Worm (Caenorhabditis elegans): ENCODE results near the gene bec-1.

Gene bec-1

ce11 chrIV:5654693-5655092 lies 9.5 kb downstream of the bec-1 start:
- TF ChIP-seq nhr-85 (tag) (peak; percentile 40), irx-1 (tag; optimal IDR thresholded peaks at IDR 0.05) (no peak), ztf-11 (tag; optimal IDR thresholded peaks at IDR 0.05) (no peak)

ce11 chrIV:5654203-5654602 lies 10.0 kb downstream of the bec-1 start:
- TF ChIP-seq sup-37 (GFP tag; optimal IDR thresholded peaks at IDR 0.05) (no peak), lin-35 (GFP tag; optimal IDR thresholded peaks at IDR 0.05) (peak in 1 of 2 experiments; percentile 0), ztf-11 (tag; optimal IDR thresholded peaks at IDR 0.05) (no peak), sox-4 (tag; optimal IDR thresholded peaks at IDR 0.05) (no peak), swsn-7 (tag; optimal IDR thresholded peaks at IDR 0.05) (no peak), elt-2 (tag; optimal IDR thresholded peaks at IDR 0.05) (peak; percentile 58), nhr-71 (tag; optimal IDR thresholded peaks at IDR 0.05) (peak; percentile 10), C34B4.2 (tag; optimal IDR thresholded peaks at IDR 0.05) (no peak), lin-14 (GFP tag; optimal IDR thresholded peaks at IDR 0.05) (peak; percentile 22), alr-1 (tag; optimal IDR thresholded peaks at IDR 0.05; ENCODE audit: borderline replicate concordance) (no peak), pqm-1 (tag; optimal IDR thresholded peaks at IDR 0.05) (peak; percentile 11), ces-1 (GFP tag; optimal IDR thresholded peaks at IDR 0.05) (no peak), hlh-4 (tag; optimal IDR thresholded peaks at IDR 0.05) (no peak), dpl-1 (GFP tag; optimal IDR thresholded peaks at IDR 0.05) (no peak), dsc-1 (tag; optimal IDR thresholded peaks at IDR 0.05) (no peak), lin-15B (tag; optimal IDR thresholded peaks at IDR 0.05) (no peak), ets-5 (GFP tag; IDR thresholded peaks at IDR 0.05) (no peak), Y116A8C.19 (tag; optimal IDR thresholded peaks at IDR 0.05; ENCODE audit: borderline replicate concordance) (no peak), efl-1 (optimal IDR thresholded peaks at IDR 0.05) (no peak), efl-1 (GFP tag; optimal IDR thresholded peaks at IDR 0.05 in 1 of 2) (no peak), unc-98 (GFP tag; IDR thresholded peaks at IDR 0.05) (no peak), mdl-1 (tag; optimal IDR thresholded peaks at IDR 0.05) (no peak), unc-130 (tag; optimal IDR thresholded peaks at IDR 0.05) (no peak)

ce11 chrIV:5653649-5654048 lies 10.6 kb downstream of the bec-1 start, which contains the start of gene clec-178:
Gene clec-178, plus strand, starts transcription at chrIV:5653949.
- TF ChIP-seq C16A3.4 (tag; optimal IDR thresholded peaks at IDR 0.05) (no peak), hlh-17 (GFP tag; optimal IDR thresholded peaks at IDR 0.05; ENCODE audit: borderline replicate concordance) (no peak), nhr-47 (tag; optimal IDR thresholded peaks at IDR 0.05) (no peak), elt-3 (tag; optimal IDR thresholded peaks at IDR 0.05) (no peak), sox-4 (tag; optimal IDR thresholded peaks at IDR 0.05) (no peak), fkh-4 (tag; optimal IDR thresholded peaks at IDR 0.05; ENCODE audit: borderline replicate concordance) (no peak), pag-3 (tag; optimal IDR thresholded peaks at IDR 0.05; ENCODE audit: borderline replicate concordance, insufficient read depth) (no peak)

ce11 chrIV:5652811-5653483 lies 11.3 kb downstream of the bec-1 start:
- no peak for TF ChIP-seq egl-13 (tag; optimal IDR thresholded peaks at IDR 0.05)
- TF ChIP-seq efl-1 (optimal IDR thresholded peaks at IDR 0.05): no peak
- TF ChIP-seq efl-1 (GFP tag; optimal IDR thresholded peaks at IDR 0.05 in 1 of 2): peak in 1 of 2 experiments; percentile 85

- peak; percentile 21 for TF ChIP-seq aly-2 (tag; optimal IDR thresholded peaks at IDR 0.05)
- peak; percentile 22 for TF ChIP-seq ceh-8 (GFP tag; optimal IDR thresholded peaks at IDR 0.05)
- TF ChIP-seq nhr-85 (tag): peak; percentile 25
- no peak for TF ChIP-seq nhr-20 (tag; optimal IDR thresholded peaks at IDR 0.05)
Measured at ce11 chrIV:5650761-5651332, 13.4 kb downstream of the bec-1 start.
